Fruit fly (Drosophila melanogaster): ENCODE results near the gene CG7560.

Gene CG7560

dm6 chr3L:11431251-11431925 lies 6.4 kb downstream of the CG7560 start (continued):
- TF ChIP-seq CG4318 (GFP tag; optimal IDR thresholded peaks at IDR 0.05) (peak; percentile 91), Eip75B (GFP tag; optimal IDR thresholded peaks at IDR 0.05) (peak; percentile 96), Sox102F (GFP tag; optimal IDR thresholded peaks at IDR 0.05) (peak; percentile 91), CG8319 (GFP tag; optimal IDR thresholded peaks at IDR 0.05) (peak; percentile 93), CG9139 (GFP tag; optimal IDR thresholded peaks at IDR 0.05) (peak; percentile 67), CG11294 (GFP tag; IDR thresholded peaks at IDR 0.05) (peak; percentile 96), CG31627 (GFP tag; optimal IDR thresholded peaks at IDR 0.05) (peak; percentile 96), Blimp-1 (GFP tag; optimal IDR thresholded peaks at IDR 0.05) (peak; percentile 39), CG11902 (GFP tag; optimal IDR thresholded peaks at IDR 0.05) (peak; percentile 96), CG3032 (tag; optimal IDR thresholded peaks at IDR 0.05) (peak; percentile 88), CG11762 (GFP tag; optimal IDR thresholded peaks at IDR 0.05; ENCODE audit: insufficient read depth) (peak; percentile 90), CG8119 (GFP tag; IDR thresholded peaks at IDR 0.05) (peak; percentile 94), net (GFP tag; optimal IDR thresholded peaks at IDR 0.05) (peak; percentile 98), Hr4 (GFP tag; optimal IDR thresholded peaks at IDR 0.05) (peak; percentile 97), esn (GFP tag; optimal IDR thresholded peaks at IDR 0.05) (peak; percentile 94), Ets96B (tag; optimal IDR thresholded peaks at IDR 0.05) (peak; percentile 92), OdsH (GFP tag; optimal IDR thresholded peaks at IDR 0.05) (peak; percentile 99)

- TF ChIP-seq Eip75B (GFP tag; optimal IDR thresholded peaks at IDR 0.05) (no peak), Sox15 (GFP tag; optimal IDR thresholded peaks at IDR 0.05) (no peak), Eip78C (GFP tag) (no peak), svp (GFP tag) (no peak), CG6163 (GFP tag; IDR thresholded peaks at IDR 0.05) (peak; percentile 43; the same call in 1 of the 3 replicates), CG3919 (GFP tag; optimal IDR thresholded peaks at IDR 0.05) (no peak), CG3032 (tag; optimal IDR thresholded peaks at IDR 0.05) (no peak), Sox102F (GFP tag; optimal IDR thresholded peaks at IDR 0.05) (no peak), ss (GFP tag; optimal IDR thresholded peaks at IDR 0.05) (peak in 1 of 2 experiments; percentile 49)
Observed at dm6 chr3L:11431926-11432323, 7.0 kb downstream of the CG7560 start.

- TF ChIP-seq Sox102F (GFP tag; optimal IDR thresholded peaks at IDR 0.05) = no peak
- TF ChIP-seq ss (GFP tag; optimal IDR thresholded peaks at IDR 0.05) = no peak
- TF ChIP-seq cyc (GFP tag; optimal IDR thresholded peaks at IDR 0.05) = no peak
- TF ChIP-seq CG3032 (tag; optimal IDR thresholded peaks at IDR 0.05) = no peak
- TF ChIP-seq CG15336 (GFP tag; IDR thresholded peaks at IDR 0.05) = no peak
- TF ChIP-seq topi (GFP tag; optimal IDR thresholded peaks at IDR 0.05) = no peak
- no peak for TF ChIP-seq acj6 (GFP tag; optimal IDR thresholded peaks at IDR 0.05)
- no peak for TF ChIP-seq fd85E (GFP tag; optimal IDR thresholded peaks at IDR 0.05)
- no peak for TF ChIP-seq spab (GFP tag; optimal IDR thresholded peaks at IDR 0.05)
- no peak for TF ChIP-seq CG31627 (GFP tag; optimal IDR thresholded peaks at IDR 0.05)
- no peak for TF ChIP-seq CG32006 (GFP tag; optimal IDR thresholded peaks at IDR 0.05)
- TF ChIP-seq lz (GFP tag; optimal IDR thresholded peaks at IDR 0.05) = no peak
- TF ChIP-seq CG7368 (GFP tag; optimal IDR thresholded peaks at IDR 0.05) = no peak
Observed at dm6 chr3L:11432472-11432871, 7.5 kb downstream of the CG7560 start.

dm6 chr3L:11433151-11433550 lies 8.2 kb downstream of the CG7560 start:
- TF ChIP-seq Met (GFP tag; optimal IDR thresholded peaks at IDR 0.05) = peak; percentile 3
- TF ChIP-seq Ets96B (tag; optimal IDR thresholded peaks at IDR 0.05) = peak; percentile 13
- TF ChIP-seq Hr38 (GFP tag; optimal IDR thresholded peaks at IDR 0.05) = no peak
- TF ChIP-seq CG8319 (GFP tag; optimal IDR thresholded peaks at IDR 0.05) = peak; percentile 16
- TF ChIP-seq CG10669 (GFP tag; optimal IDR thresholded peaks at IDR 0.05) = peak; percentile 45
- TF ChIP-seq Blimp-1 (GFP tag; optimal IDR thresholded peaks at IDR 0.05) = no peak
- TF ChIP-seq CG16779 (tag; optimal IDR thresholded peaks at IDR 0.05) = no peak
- TF ChIP-seq CG3919 (GFP tag; optimal IDR thresholded peaks at IDR 0.05) = peak; percentile 49
- TF ChIP-seq lz (GFP tag; optimal IDR thresholded peaks at IDR 0.05) = peak; percentile 36
- no peak for TF ChIP-seq achi (GFP tag; optimal IDR thresholded peaks at IDR 0.05)
- peak; percentile 14 for TF ChIP-seq Hr39 (GFP tag; optimal IDR thresholded peaks at IDR 0.05)
- TF ChIP-seq Eip93F (GFP tag; optimal IDR thresholded peaks at IDR 0.05) = no peak
- TF ChIP-seq Hr4 (GFP tag; optimal IDR thresholded peaks at IDR 0.05) = no peak
- TF ChIP-seq CG31627 (GFP tag; optimal IDR thresholded peaks at IDR 0.05) = no peak
- no peak for TF ChIP-seq CG8632 (GFP tag; optimal IDR thresholded peaks at IDR 0.05)
- TF ChIP-seq CG11294 (GFP tag; IDR thresholded peaks at IDR 0.05) = no peak; the same call in 1 of the 2 replicates
- peak; percentile 12 to 48 for TF ChIP-seq ss (GFP tag; optimal IDR thresholded peaks at IDR 0.05)
- TF ChIP-seq Eip75B (GFP tag; optimal IDR thresholded peaks at IDR 0.05) = peak; percentile 60
- TF ChIP-seq Lpt (GFP tag; optimal IDR thresholded peaks at IDR 0.05) = no peak
- TF ChIP-seq svp (GFP tag) = peak; percentile 75
- TF ChIP-seq CG34406 (GFP tag; optimal IDR thresholded peaks at IDR 0.05) = no peak
- no peak for TF ChIP-seq pdm3 (GFP tag; optimal IDR thresholded peaks at IDR 0.05)
- no peak for TF ChIP-seq Sox14 (GFP tag; optimal IDR thresholded peaks at IDR 0.05)
- no peak for TF ChIP-seq CG4318 (GFP tag; optimal IDR thresholded peaks at IDR 0.05)
- TF ChIP-seq CG32006 (GFP tag; optimal IDR thresholded peaks at IDR 0.05) = no peak

All from whole organism, prepupa.